Worm (Caenorhabditis elegans) whole organism, L4 larva: ENCODE measurements around the gene unc-23.
A peak's percentile ranks its signal among the peaks of the same experiment; 100 is the strongest.

ENCODE experiments used
- ctbp-1 ChIP-seq: fragments of 200-800 bp; sonication (Bioruptor generic); IDR thresholded peaks from 2 replicates; pipeline ENCODE4 v1.3.6; 2022; ENCODE audit warnings: missing genetic modification reagents, missing genetic modification characterization, missing compliant biosample characterization
- dve-1 ChIP-seq: sonication (generic microtip); optimal IDR thresholded peaks from 2 replicates; lab custom pipeline; 2017; ENCODE audit warnings: antibody characterized with exemption, mild to moderate bottlenecking, missing genetic modification characterization, missing compliant biosample characterization; ENCODE audit not compliant: insufficient read depth
- lim-7 ChIP-seq: fragments of 200-800 bp; sonication (Bioruptor generic); IDR thresholded peaks from 2 replicates; pipeline ENCODE4 v1.3.6; 2022; ENCODE audit warnings: missing genetic modification characterization, missing compliant biosample characterization
- madf-5 ChIP-seq, 2 experiments: fragments of 200-800 bp; sonication (Bioruptor generic); IDR thresholded peaks; 2 replicates each; pipeline ENCODE4 v1.3.6; 2022; ENCODE audit warnings: missing compliant biosample characterization in 2 of 2, missing genetic modification characterization in 2 of 2
- snpc-1.2 ChIP-seq: fragments of 200-800 bp; sonication (Bioruptor generic); IDR thresholded peaks from 2 replicates; pipeline ENCODE4 v1.3.6; 2022; ENCODE audit warnings: missing genetic modification reagents, missing genetic modification characterization, missing compliant biosample characterization
- tag-97 ChIP-seq: fragments of 200-800 bp; sonication (Bioruptor generic); IDR thresholded peaks from 2 replicates; pipeline ENCODE4 v1.3.6; 2022; ENCODE audit warnings: missing genetic modification characterization, missing compliant biosample characterization
- unc-62 ChIP-seq, 3 experiments: fragments of 150-350 bp in 1 of 3; sonication (generic microtip); optimal IDR thresholded peaks in 2 of 3; peaks in 1 of 3; 1 replicate in 1 of 3; 2 replicates in 2 of 3; lab custom pipeline; 2014 to 2017; ENCODE audit warnings: missing biosample characterization in 3 of 3, missing genetic modification characterization in 3 of 3, missing genetic modification reagents in 3 of 3, missing genotype in 1 of 3

DNA sequence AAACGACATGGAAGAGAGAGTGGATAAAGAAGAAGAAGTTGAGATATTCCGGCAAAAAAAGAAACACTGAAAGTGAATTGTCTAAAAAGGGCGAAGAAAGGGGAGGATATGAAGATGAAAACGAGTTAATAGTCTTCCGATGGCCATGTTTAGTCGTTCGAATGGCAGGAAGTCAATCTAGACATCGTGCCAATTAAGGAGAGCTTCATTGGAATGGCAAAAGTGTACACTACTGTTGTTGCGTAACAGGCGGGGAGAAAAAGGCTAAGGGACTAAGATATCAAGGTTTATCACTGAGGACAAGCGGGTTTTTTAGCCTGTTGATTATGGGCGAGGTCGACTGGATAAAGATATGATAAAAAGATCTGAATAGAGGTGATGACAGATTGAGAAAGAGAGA lies 10.0 kb downstream of the unc-23 start:
- TF ChIP-seq snpc-1.2, result no peak
- TF ChIP-seq lim-7 (GFP tag; lab: Robert Waterston, UW), result no peak
- peak in 1 of 2 experiments; percentile 92 for TF ChIP-seq unc-62 (GFP tag; optimal IDR thresholded peaks at IDR 0.05 in 1 of 2; lab: Kevin White, UChicago)
- TF ChIP-seq unc-62 (tag; optimal IDR thresholded peaks at IDR 0.05; lab: Kevin White, UChicago), result no peak
- TF ChIP-seq tag-97 (GFP tag; lab: Robert Waterston, UW), result no peak
- no peak for TF ChIP-seq ctbp-1
- no peak for TF ChIP-seq madf-5 (GFP tag; IDR thresholded peaks at IDR 0.05; lab: Robert Waterston, UW)
- no peak for TF ChIP-seq dve-1 (tag; lab: Kevin White, UChicago)
